Fruit fly (Drosophila melanogaster) whole organism, prepupa: ENCODE results near the gene Eig71Ei.

Experiments used
- Blimp-1 ChIP-seq: fragments of 200-800 bp; sonication (Bioruptor generic); optimal IDR thresholded peaks from 3 replicates; lab custom pipeline; 2017; ENCODE audit warnings: missing biosample characterization, missing genetic modification characterization, mild to moderate bottlenecking, moderate library complexity, missing genetic modification reagents
- CG10631 ChIP-seq: fragments of 200-800 bp; sonication (Bioruptor generic); optimal IDR thresholded peaks from 2 replicates; lab custom pipeline; 2016; ENCODE audit warnings: missing biosample characterization, missing genetic modification characterization
- CG10669 ChIP-seq: fragments of 200-800 bp; sonication (Bioruptor generic); optimal IDR thresholded peaks from 3 replicates; lab custom pipeline; 2018; ENCODE audit warnings: missing biosample characterization, mild to moderate bottlenecking, missing genetic modification characterization, moderate library complexity
- CG1621 ChIP-seq: fragments of 200-800 bp; sonication (Bioruptor generic); optimal IDR thresholded peaks from 3 replicates; lab custom pipeline; 2018; ENCODE audit warnings: missing biosample characterization, mild to moderate bottlenecking, missing genetic modification characterization
- CG3032 ChIP-seq: fragments of 200-800 bp; optimal IDR thresholded peaks from 2 replicates; lab custom pipeline; 2019; ENCODE audit warnings: missing biosample characterization, mild to moderate bottlenecking, missing genetic modification characterization, moderate library complexity
- CG4318 ChIP-seq: fragments of 200-800 bp; sonication (Bioruptor generic); optimal IDR thresholded peaks from 3 replicates; lab custom pipeline; 2017; ENCODE audit warnings: missing biosample characterization, mild to moderate bottlenecking, missing genetic modification characterization
- CG6163 ChIP-seq: fragments of 200-800 bp; sonication (Bioruptor generic); IDR thresholded peaks from 3 replicates; pipeline ENCODE4 v1.3.6; 2022; ENCODE audit warnings: missing biosample characterization, missing genetic modification characterization
- CG6854 ChIP-seq: fragments of 200-800 bp; sonication (Bioruptor generic); optimal IDR thresholded peaks from 2 replicates; lab custom pipeline; 2017; ENCODE audit warnings: missing biosample characterization, mild to moderate bottlenecking, missing genetic modification characterization
- Eip93F ChIP-seq: fragments of 200-800 bp; sonication (Bioruptor generic); optimal IDR thresholded peaks from 2 replicates; lab custom pipeline; 2016; ENCODE audit warnings: missing biosample characterization, mild to moderate bottlenecking, missing genetic modification characterization
- Hr38 ChIP-seq: sonication (Bioruptor generic); optimal IDR thresholded peaks from 2 replicates; lab custom pipeline; 2016; ENCODE audit warnings: missing biosample characterization, missing genetic modification characterization
- Hr39 ChIP-seq: fragments of 200-800 bp; sonication (Bioruptor generic); optimal IDR thresholded peaks from 2 replicates; lab custom pipeline; 2016; ENCODE audit warnings: missing biosample characterization, missing genetic modification characterization
- Hr4 ChIP-seq: fragments of 200-800 bp; sonication (Bioruptor generic); optimal IDR thresholded peaks from 3 replicates; lab custom pipeline; 2016; ENCODE audit warnings: missing biosample characterization, missing genetic modification characterization
- dac ChIP-seq: fragments of 200-800 bp; sonication (Bioruptor generic); optimal IDR thresholded peaks from 2 replicates; lab custom pipeline; 2017; ENCODE audit warnings: missing biosample characterization, mild to moderate bottlenecking, missing genetic modification characterization

DNA sequence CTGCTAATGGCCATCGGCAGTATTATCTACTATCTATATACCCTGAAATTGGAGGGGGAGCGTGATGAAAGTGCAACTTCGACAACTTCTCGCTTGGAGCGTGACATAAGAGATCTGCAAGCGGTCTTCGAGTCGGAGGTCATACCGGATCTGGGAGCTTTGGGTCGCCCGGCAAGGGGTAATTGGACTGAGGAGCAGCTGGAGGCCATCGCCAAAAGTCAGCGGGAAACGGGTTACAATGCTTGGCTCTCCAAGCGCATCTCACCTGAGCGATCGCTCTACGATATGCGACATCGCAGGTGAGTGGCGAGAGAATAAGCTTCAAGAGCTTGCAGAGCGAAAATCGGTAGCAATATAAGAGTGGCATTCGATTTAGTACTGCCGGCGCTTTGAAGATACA, 24.5 kb downstream of the Eig71Ei start:
- TF ChIP-seq Hr4 (GFP tag; lab: Kevin White, UChicago) (no peak), Blimp-1 (GFP tag; lab: Kevin White, UChicago) (no peak), CG4318 (GFP tag; lab: Kevin White, UChicago) (no peak), CG10631 (GFP tag; lab: Kevin White, UChicago) (no peak), Hr39 (no peak), CG6854 (GFP tag; lab: Kevin White, UChicago) (no peak), CG1621 (tag; lab: Kevin White, UChicago) (no peak), CG6163 (GFP tag; lab: Robert Waterston, UW) (0 out of 3 replicates have a peak, but pooled peaks have one; percentile 29), Eip93F (GFP tag; lab: Kevin White, UChicago) (no peak), CG10669 (GFP tag; lab: Kevin White, UChicago) (no peak), CG3032 (tag; lab: Kevin White, UChicago) (no peak), Hr38 (GFP tag; lab: Kevin White, UChicago) (no peak), dac (GFP tag; lab: Kevin White, UChicago) (no peak)
